Worm (Caenorhabditis elegans): ENCODE data around the gene str-57.

- TF ChIP-seq him-1 (tag; optimal IDR thresholded peaks at IDR 0.05) (no peak), dao-5 (tag; optimal IDR thresholded peaks at IDR 0.05) (no peak)
These were observed 49.8 kb downstream of the str-57 start, which contains the start of gene F35E8.10 for ce11 chrV:15920273-15920672.
